Worm (Caenorhabditis elegans) whole organism, L1 larva: ENCODE measurements around the gene rsu-1.
A peak's percentile ranks its signal among the peaks of the same experiment; 100 is the strongest.

Source experiments
- C04F5.9 ChIP-seq: sonication (generic microtip); optimal IDR thresholded peaks from 2 replicates; lab custom pipeline; 2016; ENCODE audit warnings: missing genetic modification characterization, missing compliant biosample characterization
- C16A3.4 ChIP-seq: fragments of 150-350 bp; optimal IDR thresholded peaks from 2 replicates; lab custom pipeline; 2014; ENCODE audit warnings: missing biosample characterization, missing genetic modification characterization
- ceh-63 ChIP-seq: fragments of 200-800 bp; sonication (Bioruptor generic); optimal IDR thresholded peaks from 2 replicates; lab custom pipeline; 2018; ENCODE audit warnings: mild to moderate bottlenecking, missing genetic modification characterization, missing compliant biosample characterization
- ceh-90 ChIP-seq: sonication (generic microtip); optimal IDR thresholded peaks from 2 replicates; lab custom pipeline; 2016; ENCODE audit warnings: missing genetic modification characterization, missing compliant biosample characterization
- ces-1 ChIP-seq: fragments of 150-350 bp; optimal IDR thresholded peaks from 2 replicates; lab custom pipeline; 2014; ENCODE audit warnings: missing biosample characterization, missing genetic modification reagents, missing genetic modification characterization
- efl-1 ChIP-seq, 4 experiments: fragments of 150-350 bp; optimal IDR thresholded peaks in 3 of 4; peaks in 1 of 4; 1 replicate in 1 of 4; 2 replicates in 3 of 4; lab custom pipeline; 2014; ENCODE audit warnings: missing biosample characterization in 2 of 4, missing genetic modification characterization in 2 of 4, missing genetic modification reagents in 2 of 4
- efl-3 ChIP-seq: fragments of 200-800 bp; sonication (Bioruptor generic); optimal IDR thresholded peaks from 2 replicates; lab custom pipeline; 2018; ENCODE audit warnings: mild to moderate bottlenecking, missing genetic modification characterization, missing compliant biosample characterization
- egl-27 ChIP-seq, 2 experiments: fragments of 150-350 bp in 1 of 2; sonication (generic microtip); optimal IDR thresholded peaks; 3 replicates each; lab custom pipeline; 2017 to 2018; ENCODE audit warnings: missing biosample characterization in 2 of 2, missing genetic modification characterization in 2 of 2, missing genetic modification reagents in 2 of 2
- elt-2 ChIP-seq: sonication (generic microtip); optimal IDR thresholded peaks from 2 replicates; lab custom pipeline; 2016; ENCODE audit warnings: missing genetic modification characterization, mild to moderate bottlenecking, inconsistent platforms, missing compliant biosample characterization, missing genetic modification reagents
- fkh-8 ChIP-seq: sonication (generic microtip); optimal IDR thresholded peaks from 2 replicates; lab custom pipeline; 2016; ENCODE audit warnings: mild to moderate bottlenecking, missing genetic modification characterization, missing compliant biosample characterization
- hlh-4 ChIP-seq: sonication (generic microtip); optimal IDR thresholded peaks from 2 replicates; lab custom pipeline; 2016; ENCODE audit warnings: mild to moderate bottlenecking, missing genetic modification characterization, missing compliant biosample characterization
- lin-13 ChIP-seq: fragments of 150-350 bp; optimal IDR thresholded peaks from 2 replicates; lab custom pipeline; 2014; ENCODE audit warnings: missing biosample characterization, missing genetic modification reagents, missing genetic modification characterization
- lin-14 ChIP-seq: fragments of 200-800 bp; sonication (Bioruptor generic); optimal IDR thresholded peaks from 2 replicates; lab custom pipeline; 2018; ENCODE audit warnings: mild to moderate bottlenecking, missing genetic modification characterization, moderate library complexity, missing compliant biosample characterization
- lin-15B ChIP-seq: fragments of 150-350 bp; sonication (generic microtip); optimal IDR thresholded peaks from 3 replicates; lab custom pipeline; 2014; ENCODE audit warnings: missing biosample characterization, missing genetic modification characterization
- mab-9 ChIP-seq: fragments of 200-800 bp; sonication (Bioruptor generic); IDR thresholded peaks from 2 replicates; pipeline ENCODE4 v1.3.6; 2022; ENCODE audit warnings: missing genetic modification reagents, missing genetic modification characterization, missing compliant biosample characterization
- mdl-1 ChIP-seq, 2 experiments: fragments of 150-350 bp; optimal IDR thresholded peaks; 2 replicates each; lab custom pipeline; 2014 to 2017; ENCODE audit warnings: missing biosample characterization in 2 of 2, missing genetic modification characterization in 2 of 2, inconsistent platforms in 1 of 2
- mef-2 ChIP-seq: fragments of 150-350 bp; optimal IDR thresholded peaks from 2 replicates; lab custom pipeline; 2014; ENCODE audit warnings: missing biosample characterization, missing genetic modification characterization
- nhr-11 ChIP-seq: fragments of 150-350 bp; optimal IDR thresholded peaks from 2 replicates; lab custom pipeline; 2014; ENCODE audit warnings: missing biosample characterization, missing genetic modification characterization
- nhr-12 ChIP-seq: sonication (generic microtip); optimal IDR thresholded peaks from 2 replicates; lab custom pipeline; 2017; ENCODE audit warnings: missing biosample characterization, missing genetic modification characterization
- nhr-19 ChIP-seq: fragments of 200-800 bp; sonication (Bioruptor generic); conservative IDR thresholded peaks from 2 replicates; pipeline ENCODE4 v1.3.6; 2022; ENCODE audit warnings: missing genetic modification characterization, missing compliant biosample characterization
- nhr-237 ChIP-seq: fragments of 150-350 bp; optimal IDR thresholded peaks from 2 replicates; lab custom pipeline; 2014; ENCODE audit warnings: missing biosample characterization, missing genetic modification characterization
- nhr-76 ChIP-seq: sonication (generic microtip); optimal IDR thresholded peaks from 2 replicates; lab custom pipeline; 2017; ENCODE audit warnings: missing biosample characterization, missing genetic modification characterization
- nhr-77 ChIP-seq: fragments of 150-350 bp; optimal IDR thresholded peaks from 2 replicates; lab custom pipeline; 2014; ENCODE audit warnings: missing biosample characterization, missing genetic modification characterization
- pag-3 ChIP-seq: sonication (generic microtip); optimal IDR thresholded peaks from 2 replicates; lab custom pipeline; 2017; ENCODE audit warnings: missing genetic modification characterization, mild to moderate bottlenecking, missing compliant biosample characterization, antibody characterized with exemption, borderline replicate concordance; ENCODE audit not compliant: insufficient read depth
- rnt-1 ChIP-seq: sonication (generic microtip); optimal IDR thresholded peaks from 2 replicates; lab custom pipeline; 2016; ENCODE audit warnings: mild to moderate bottlenecking, missing genetic modification characterization, moderate library complexity, missing compliant biosample characterization
- skn-1 ChIP-seq: fragments of 150-350 bp; optimal IDR thresholded peaks from 2 replicates; lab custom pipeline; 2014; ENCODE audit warnings: missing biosample characterization, missing genetic modification characterization
- snpc-4 ChIP-seq: fragments of 150-350 bp; optimal IDR thresholded peaks from 2 replicates; lab custom pipeline; 2014; ENCODE audit warnings: missing biosample characterization, missing genetic modification characterization
- sptf-1 ChIP-seq: fragments of 150-350 bp; optimal IDR thresholded peaks from 2 replicates; lab custom pipeline; 2014; ENCODE audit warnings: missing biosample characterization, missing genetic modification characterization
- swsn-7 ChIP-seq: sonication (generic microtip); optimal IDR thresholded peaks from 2 replicates; lab custom pipeline; 2016; ENCODE audit warnings: missing genetic modification characterization, missing compliant biosample characterization
- unc-62 ChIP-seq: fragments of 150-350 bp; optimal IDR thresholded peaks from 2 replicates; lab custom pipeline; 2014; ENCODE audit warnings: missing biosample characterization, missing genetic modification reagents, missing genetic modification characterization
- vab-15 ChIP-seq: sonication (generic microtip); optimal IDR thresholded peaks from 2 replicates; lab custom pipeline; 2017; ENCODE audit warnings: missing genotype, mild to moderate bottlenecking, missing genetic modification characterization, missing compliant biosample characterization
- zag-1 ChIP-seq: fragments of 150-350 bp; optimal IDR thresholded peaks from 2 replicates; lab custom pipeline; 2014; ENCODE audit warnings: missing biosample characterization, missing genetic modification characterization
- zip-4 ChIP-seq: fragments of 200-800 bp; sonication (Bioruptor generic); optimal IDR thresholded peaks from 2 replicates; lab custom pipeline; 2018; ENCODE audit warnings: mild to moderate bottlenecking, missing genetic modification characterization, moderate library complexity, missing compliant biosample characterization
- ztf-11 ChIP-seq, 2 experiments: sonication (generic microtip); optimal IDR thresholded peaks; 2 replicates each; lab custom pipeline; 2016 to 2017; ENCODE audit warnings: missing genetic modification characterization in 2 of 2, missing biosample characterization in 1 of 2, missing compliant biosample characterization in 1 of 2

rsu-1 gene

ce11 chrIII:3423924-3424323 lies 47.9 kb upstream of the rsu-1 start:
- TF ChIP-seq C16A3.4 (tag; lab: Kevin White, UChicago): no peak
- TF ChIP-seq mef-2: no peak
- TF ChIP-seq nhr-77 (tag; lab: Kevin White, UChicago): no peak
- TF ChIP-seq fkh-8 (tag; lab: Kevin White, UChicago): no peak
- no peak for TF ChIP-seq pag-3 (tag; lab: Kevin White, UChicago)
- no peak for TF ChIP-seq rnt-1
- no peak for TF ChIP-seq zag-1 (tag; lab: Kevin White, UChicago)
- no peak for TF ChIP-seq ceh-63 (GFP tag; lab: Kevin White, UChicago)
- no peak for TF ChIP-seq zip-4 (GFP tag; lab: Kevin White, UChicago)
- TF ChIP-seq skn-1 (tag; lab: Kevin White, UChicago): no peak
- TF ChIP-seq lin-13 (GFP tag; lab: Kevin White, UChicago): no peak
- TF ChIP-seq ces-1 (GFP tag; lab: Kevin White, UChicago): no peak
- TF ChIP-seq swsn-7 (tag; lab: Kevin White, UChicago): no peak

ce11 chrIII:3425438-3425837 lies 46.4 kb upstream of the rsu-1 start, which contains the start of gene metl-18:
Gene metl-18, plus strand, starts transcription at chrIII:3425738.
- TF ChIP-seq unc-62 (GFP tag; lab: Kevin White, UChicago): no peak
- no peak for TF ChIP-seq skn-1 (tag; lab: Kevin White, UChicago)
- TF ChIP-seq efl-1 (optimal IDR thresholded peaks at IDR 0.05; lab: Kevin White, UChicago): no peak
- peak in 1 of 2 experiments; percentile 34 for TF ChIP-seq efl-1 (GFP tag; optimal IDR thresholded peaks at IDR 0.05 in 1 of 2; lab: Kevin White, UChicago)
- TF ChIP-seq ces-1 (GFP tag; lab: Kevin White, UChicago): no peak

- TF ChIP-seq lin-15B (tag; lab: Kevin White, UChicago): no peak
- TF ChIP-seq pag-3 (tag; lab: Kevin White, UChicago): no peak
- no peak for TF ChIP-seq mab-9
- no peak for TF ChIP-seq lin-14
- no peak for TF ChIP-seq sptf-1 (tag; lab: Kevin White, UChicago)
- TF ChIP-seq zag-1 (tag; lab: Kevin White, UChicago): no peak
- TF ChIP-seq snpc-4: no peak
- TF ChIP-seq, all 84 proteins: peak for 0
Observed at ce11 chrIII:3426741-3427140, 45.1 kb upstream of the rsu-1 start.

ce11 chrIII:3428574-3428973 lies 43.2 kb upstream of the rsu-1 start:
- no peak for TF ChIP-seq nhr-237 (tag; lab: Kevin White, UChicago)
- TF ChIP-seq mab-9: no peak
- TF ChIP-seq efl-3 (GFP tag; lab: Kevin White, UChicago): no peak
- no peak for TF ChIP-seq ztf-11 (tag; optimal IDR thresholded peaks at IDR 0.05; lab: Kevin White, UChicago)
- no peak for TF ChIP-seq nhr-19 (GFP tag; lab: Robert Waterston, UW)
- TF ChIP-seq elt-2: no peak
- no peak for TF ChIP-seq mdl-1 (tag; optimal IDR thresholded peaks at IDR 0.05; lab: Kevin White, UChicago)
- TF ChIP-seq snpc-4: no peak
- TF ChIP-seq vab-15 (tag; lab: Kevin White, UChicago): no peak
- TF ChIP-seq nhr-76 (tag; lab: Kevin White, UChicago): no peak
- no peak for TF ChIP-seq mef-2
- no peak for TF ChIP-seq egl-27 (tag; optimal IDR thresholded peaks at IDR 0.05; lab: Kevin White, UChicago)
- TF ChIP-seq C04F5.9 (tag; lab: Kevin White, UChicago): no peak
- no peak for TF ChIP-seq hlh-4
- TF ChIP-seq nhr-77 (tag; lab: Kevin White, UChicago): no peak
- no peak for TF ChIP-seq skn-1 (tag; lab: Kevin White, UChicago)
- no peak for TF ChIP-seq nhr-11 (tag; lab: Kevin White, UChicago)
- no peak for TF ChIP-seq nhr-12 (tag; lab: Kevin White, UChicago)
- TF ChIP-seq C16A3.4 (tag; lab: Kevin White, UChicago): no peak
- no peak for TF ChIP-seq ceh-90 (tag; lab: Kevin White, UChicago)
